Worm (Caenorhabditis elegans): ENCODE measurements around the gene lys-4.
A peak's percentile ranks its signal among the peaks of the same experiment; 100 is the strongest.

lys-4 gene

DNA sequence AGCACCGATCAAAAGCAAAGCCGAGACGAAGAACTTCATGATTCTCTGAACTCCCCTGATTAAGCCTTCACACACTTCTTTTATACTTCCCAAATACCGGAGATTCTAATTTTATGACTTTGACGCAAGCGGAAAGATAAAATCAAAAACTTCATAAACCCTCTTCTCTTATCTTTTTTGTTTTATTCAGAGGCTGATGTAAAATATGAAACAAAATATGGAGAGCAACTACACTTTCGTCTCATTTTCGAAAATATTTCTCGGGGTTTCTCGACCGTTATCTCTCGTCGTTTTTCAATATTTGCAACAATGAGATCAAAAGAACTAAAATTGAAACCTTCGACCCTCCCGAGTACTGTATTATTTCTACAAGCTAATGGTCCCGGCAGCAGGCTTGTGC, at the start of gene lys-4:
TSS of gene lys-4 (minus strand) at position 115 of the 400 bp plus-strand sequence.
- TF ChIP-seq sma-9 (GFP tag; optimal IDR thresholded peaks at IDR 0.05) (peak; percentile 25), sma-9 (tag; optimal IDR thresholded peaks at IDR 0.05) (no peak), ztf-11 (tag; optimal IDR thresholded peaks at IDR 0.05) (no peak), fos-1 (tag; optimal IDR thresholded peaks at IDR 0.05) (peak; percentile 38), R02D3.7 (tag; optimal IDR thresholded peaks at IDR 0.05) (no peak), nhr-21 (tag; optimal IDR thresholded peaks at IDR 0.05) (no peak), skn-1 (tag; optimal IDR thresholded peaks at IDR 0.05) (no peak)

DNA sequence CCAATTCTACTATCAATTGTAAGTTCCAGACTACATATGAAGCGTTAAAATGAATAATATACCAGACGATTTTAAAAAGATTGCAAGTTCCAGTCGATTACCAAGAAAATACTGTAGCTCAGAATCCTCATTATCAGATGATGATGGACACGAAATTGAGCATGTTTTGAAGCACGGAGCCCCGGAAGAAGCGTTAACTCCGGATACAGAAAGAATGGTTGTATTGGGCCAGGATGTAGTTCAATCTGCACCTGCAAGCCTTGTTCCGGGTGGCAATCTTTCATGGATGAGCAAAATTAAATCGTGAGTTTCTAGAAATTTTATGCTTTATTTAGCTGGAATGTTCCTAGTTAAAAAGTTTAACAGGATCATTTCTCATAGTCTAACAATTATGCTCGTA, 45.0 kb upstream of the lys-4 start, which contains the start of gene atg-4.2:
TSS of gene atg-4.2 (plus strand) at position 24 of the 400 bp plus-strand sequence.
- TF ChIP-seq lsy-2 (tag; optimal IDR thresholded peaks at IDR 0.05) (no peak), nhr-6 (tag; optimal IDR thresholded peaks at IDR 0.05) (no peak), elt-3 (tag; optimal IDR thresholded peaks at IDR 0.05) (no peak), R02D3.7 (tag; optimal IDR thresholded peaks at IDR 0.05) (no peak), nhr-237 (tag; optimal IDR thresholded peaks at IDR 0.05) (no peak), ceh-16 (tag; optimal IDR thresholded peaks at IDR 0.05) (no peak), lin-39 (tag; optimal IDR thresholded peaks at IDR 0.05) (no peak), nhr-10 (tag; optimal IDR thresholded peaks at IDR 0.05) (no peak), ZK546.5 (tag; optimal IDR thresholded peaks at IDR 0.05) (no peak), lin-11 (tag; optimal IDR thresholded peaks at IDR 0.05) (no peak), C34F6.9 (tag; optimal IDR thresholded peaks at IDR 0.05) (no peak), mab-5 (tag; optimal IDR thresholded peaks at IDR 0.05) (no peak), snpc-4 (tag; optimal IDR thresholded peaks at IDR 0.05) (no peak), F13H6.1 (tag; optimal IDR thresholded peaks at IDR 0.05) (no peak)

DNA sequence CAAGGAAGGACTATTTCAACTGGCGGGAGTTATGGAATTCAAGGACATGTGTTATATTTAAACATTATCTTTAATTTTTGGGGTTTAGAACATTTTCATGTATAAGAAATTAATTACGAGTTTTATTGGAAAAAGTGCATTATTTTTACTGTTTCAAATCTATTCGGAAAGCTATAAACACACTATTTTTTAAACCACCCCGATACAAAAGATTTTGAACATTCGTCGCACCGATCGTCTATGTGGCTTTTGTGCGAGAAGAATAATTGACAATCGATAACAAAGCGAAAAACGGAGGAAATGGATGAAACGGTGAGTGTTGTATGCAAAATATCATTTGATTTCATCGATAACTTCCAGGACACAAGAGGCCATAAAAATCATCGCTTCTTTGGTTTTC, 42.0 kb upstream of the lys-4 start, which contains the start of gene ZK809.9:
TSS of gene ZK809.9 (plus strand) at position 301 of the 400 bp plus-strand sequence.
- TF ChIP-seq unc-39 (tag; optimal IDR thresholded peaks at IDR 0.05) (no peak), R02D3.7 (tag; optimal IDR thresholded peaks at IDR 0.05) (no peak), ama-1 (optimal IDR thresholded peaks at IDR 0.05) (no peak), ceh-82 (tag; optimal IDR thresholded peaks at IDR 0.05) (no peak), nhr-6 (tag; optimal IDR thresholded peaks at IDR 0.05) (no peak), F13H6.1 (tag; optimal IDR thresholded peaks at IDR 0.05) (no peak), nhr-12 (tag; optimal IDR thresholded peaks at IDR 0.05) (no peak), mbf-1 (tag; optimal IDR thresholded peaks at IDR 0.05) (no peak), unc-62 (GFP tag; optimal IDR thresholded peaks at IDR 0.05) (no peak), ztf-11 (tag; optimal IDR thresholded peaks at IDR 0.05) (no peak), sma-9 (GFP tag; optimal IDR thresholded peaks at IDR 0.05) (no peak), sma-9 (tag; optimal IDR thresholded peaks at IDR 0.05) (no peak), lin-11 (tag; optimal IDR thresholded peaks at IDR 0.05) (no peak), nhr-129 (tag; optimal IDR thresholded peaks at IDR 0.05) (no peak), skn-1 (tag; optimal IDR thresholded peaks at IDR 0.05) (no peak), sem-4 (tag; optimal IDR thresholded peaks at IDR 0.05) (no peak), snpc-4 (tag; optimal IDR thresholded peaks at IDR 0.05) (no peak)

ce11 chrIV:11659794-11660312, 36.9 kb upstream of the lys-4 start, which contains the start of gene ZK792.1:
Gene ZK792.1 (plus strand): TSS chrIV:11659844.
- TF ChIP-seq sma-9 (GFP tag; optimal IDR thresholded peaks at IDR 0.05) = no peak
- no peak for TF ChIP-seq sma-9 (tag; optimal IDR thresholded peaks at IDR 0.05)
- no peak for TF ChIP-seq nhr-23 (tag; optimal IDR thresholded peaks at IDR 0.05)
- no peak for TF ChIP-seq nhr-10 (tag; optimal IDR thresholded peaks at IDR 0.05)
- TF ChIP-seq ZK546.5 (tag; optimal IDR thresholded peaks at IDR 0.05) = no peak
- TF ChIP-seq ceh-82 (tag; optimal IDR thresholded peaks at IDR 0.05) = no peak
- TF ChIP-seq nhr-25 (tag; optimal IDR thresholded peaks at IDR 0.05) = no peak
- no peak for TF ChIP-seq mab-5 (tag; optimal IDR thresholded peaks at IDR 0.05)
- TF ChIP-seq blmp-1 (tag; optimal IDR thresholded peaks at IDR 0.05; ENCODE audit: insufficient read depth) = no peak
- no peak for TF ChIP-seq lin-13 (GFP tag; optimal IDR thresholded peaks at IDR 0.05)
- TF ChIP-seq gmeb-1 (tag; optimal IDR thresholded peaks at IDR 0.05) = no peak
- no peak for TF ChIP-seq snpc-4 (tag; optimal IDR thresholded peaks at IDR 0.05)
- no peak for TF ChIP-seq aly-2 (tag; optimal IDR thresholded peaks at IDR 0.05)
- no peak for TF ChIP-seq sma-3 (GFP tag; optimal IDR thresholded peaks at IDR 0.05)
- TF ChIP-seq alr-1 (tag; optimal IDR thresholded peaks at IDR 0.05) = no peak
- no peak for TF ChIP-seq elt-3 (tag; optimal IDR thresholded peaks at IDR 0.05)
- no peak for TF ChIP-seq unc-62 (GFP tag; optimal IDR thresholded peaks at IDR 0.05)
- TF ChIP-seq unc-39 (tag; optimal IDR thresholded peaks at IDR 0.05) = no peak
- TF ChIP-seq nhr-237 (tag; optimal IDR thresholded peaks at IDR 0.05) = no peak
- TF ChIP-seq lin-11 (tag; optimal IDR thresholded peaks at IDR 0.05) = no peak
- no peak for TF ChIP-seq sem-4 (tag; optimal IDR thresholded peaks at IDR 0.05)

Measured in whole organism, L2 larva.